Worm (Caenorhabditis elegans) whole organism, mixed stage, embryonic: ENCODE data around the gene Y43F8C.5.

Experiments used
- M03D4.4 ChIP-seq: sonication (generic microtip); optimal IDR thresholded peaks from 2 replicates; lab custom pipeline; 2017; ENCODE audit warnings: mild to moderate bottlenecking, missing genetic modification characterization, missing compliant biosample characterization
- bed-3 ChIP-seq: fragments of 200-800 bp; sonication (Bioruptor generic); optimal IDR thresholded peaks from 3 replicates; lab custom pipeline; 2018; ENCODE audit warnings: mild to moderate bottlenecking, missing genetic modification characterization, moderate library complexity, missing compliant biosample characterization
- blmp-1 ChIP-seq: fragments of 150-350 bp; optimal IDR thresholded peaks from 2 replicates; lab custom pipeline; 2014; ENCODE audit warnings: missing biosample characterization, missing genetic modification characterization
- ceh-39 ChIP-seq: fragments of 150-350 bp; optimal IDR thresholded peaks from 2 replicates; lab custom pipeline; 2014; ENCODE audit warnings: missing biosample characterization, missing genetic modification characterization
- ceh-43 ChIP-seq: fragments of 200-800 bp; sonication (Bioruptor generic); optimal IDR thresholded peaks from 2 replicates; lab custom pipeline; 2018; ENCODE audit warnings: mild to moderate bottlenecking, missing genetic modification characterization, moderate library complexity, missing compliant biosample characterization
- ces-1 ChIP-seq: fragments of 150-350 bp; optimal IDR thresholded peaks from 2 replicates; lab custom pipeline; 2014; ENCODE audit warnings: missing biosample characterization, missing genetic modification reagents, missing genetic modification characterization
- cnd-1 ChIP-seq: fragments of 200-800 bp; sonication (Bioruptor generic); optimal IDR thresholded peaks from 2 replicates; lab custom pipeline; 2018; ENCODE audit warnings: mild to moderate bottlenecking, missing genetic modification characterization, missing compliant biosample characterization
- elt-1 ChIP-seq: sonication (generic microtip); optimal IDR thresholded peaks from 2 replicates; lab custom pipeline; 2017; ENCODE audit warnings: missing genetic modification characterization, mild to moderate bottlenecking, missing compliant biosample characterization, antibody characterized with exemption, moderate library complexity, borderline replicate concordance; ENCODE audit not compliant: insufficient read depth
- elt-3 ChIP-seq: fragments of 150-350 bp; optimal IDR thresholded peaks from 2 replicates; lab custom pipeline; 2014; ENCODE audit warnings: missing biosample characterization, missing genetic modification characterization
- flh-1 ChIP-seq: fragments of 200-800 bp; sonication (Bioruptor generic); optimal IDR thresholded peaks from 2 replicates; lab custom pipeline; 2018; ENCODE audit warnings: mild to moderate bottlenecking, missing genetic modification characterization, moderate library complexity, missing compliant biosample characterization
- ham-2 ChIP-seq: fragments of 200-800 bp; sonication (Bioruptor generic); optimal IDR thresholded peaks from 2 replicates; lab custom pipeline; 2018; ENCODE audit warnings: mild to moderate bottlenecking, missing genetic modification characterization, missing compliant biosample characterization
- hlh-1 ChIP-seq: fragments of 150-350 bp; optimal IDR thresholded peaks from 2 replicates; lab custom pipeline; 2014; ENCODE audit warnings: missing biosample characterization, missing genetic modification reagents, missing genetic modification characterization
- lin-13 ChIP-seq: fragments of 150-350 bp; optimal IDR thresholded peaks from 2 replicates; lab custom pipeline; 2014; ENCODE audit warnings: missing biosample characterization, missing genetic modification characterization
- lin-32 ChIP-seq: fragments of 200-800 bp; sonication (Bioruptor generic); optimal IDR thresholded peaks from 2 replicates; lab custom pipeline; 2018; ENCODE audit warnings: mild to moderate bottlenecking, missing genetic modification characterization, missing compliant biosample characterization
- lsy-2 ChIP-seq: fragments of 150-350 bp; optimal IDR thresholded peaks from 2 replicates; lab custom pipeline; 2014; ENCODE audit warnings: missing biosample characterization, missing genetic modification characterization
- mab-5 ChIP-seq: fragments of 150-350 bp; optimal IDR thresholded peaks from 2 replicates; lab custom pipeline; 2014; ENCODE audit warnings: missing biosample characterization, missing genetic modification characterization
- mep-1 ChIP-seq: fragments of 150-350 bp; optimal IDR thresholded peaks from 2 replicates; lab custom pipeline; 2017; ENCODE audit warnings: missing biosample characterization, missing genetic modification reagents, missing genetic modification characterization, inconsistent platforms
- mls-2 ChIP-seq: sonication (generic microtip); optimal IDR thresholded peaks from 2 replicates; lab custom pipeline; 2016; ENCODE audit warnings: mild to moderate bottlenecking, missing genetic modification characterization, moderate library complexity, missing compliant biosample characterization
- nhr-12 ChIP-seq: fragments of 150-350 bp; optimal IDR thresholded peaks from 2 replicates; lab custom pipeline; 2014; ENCODE audit warnings: missing biosample characterization, missing genetic modification characterization
- nhr-2 ChIP-seq: fragments of 150-350 bp; optimal IDR thresholded peaks from 2 replicates; lab custom pipeline; 2014; ENCODE audit warnings: missing biosample characterization, missing genetic modification characterization
- nhr-237 ChIP-seq: fragments of 150-350 bp; optimal IDR thresholded peaks from 2 replicates; lab custom pipeline; 2014; ENCODE audit warnings: missing biosample characterization, missing genetic modification characterization
- nhr-28 ChIP-seq: fragments of 150-350 bp; optimal IDR thresholded peaks from 2 replicates; lab custom pipeline; 2014; ENCODE audit warnings: missing biosample characterization, missing genetic modification characterization
- nhr-76 ChIP-seq: sonication (generic microtip); optimal IDR thresholded peaks from 2 replicates; lab custom pipeline; 2017; ENCODE audit warnings: missing biosample characterization, missing genetic modification characterization
- pha-4 ChIP-seq: fragments of 150-350 bp; optimal IDR thresholded peaks from 2 replicates; lab custom pipeline; 2018; ENCODE audit warnings: missing biosample characterization, missing genetic modification reagents, missing genetic modification characterization
- sem-2 ChIP-seq: fragments of 200-800 bp; sonication (Bioruptor generic); optimal IDR thresholded peaks from 2 replicates; lab custom pipeline; 2018; ENCODE audit warnings: mild to moderate bottlenecking, missing genetic modification characterization, missing compliant biosample characterization
- snpc-4 ChIP-seq: fragments of 150-350 bp; optimal IDR thresholded peaks from 2 replicates; lab custom pipeline; 2014; ENCODE audit warnings: missing biosample characterization, missing genetic modification characterization
- sptf-1 ChIP-seq: sonication (generic microtip); optimal IDR thresholded peaks from 2 replicates; lab custom pipeline; 2017; ENCODE audit warnings: mild to moderate bottlenecking, missing genetic modification characterization, moderate library complexity, missing compliant biosample characterization
- tbx-8 ChIP-seq: fragments of 200-800 bp; sonication (Bioruptor generic); optimal IDR thresholded peaks from 2 replicates; lab custom pipeline; 2018; ENCODE audit warnings: mild to moderate bottlenecking, missing genetic modification characterization, moderate library complexity, missing compliant biosample characterization
- unc-120 ChIP-seq: sonication (generic microtip); optimal IDR thresholded peaks from 2 replicates; lab custom pipeline; 2017; ENCODE audit warnings: missing genetic modification characterization, missing compliant biosample characterization; ENCODE audit not compliant: poor library complexity, severe bottlenecking
- unc-39 ChIP-seq: fragments of 150-350 bp; optimal IDR thresholded peaks from 2 replicates; lab custom pipeline; 2014; ENCODE audit warnings: missing biosample characterization, missing genetic modification characterization
- unc-62 ChIP-seq: fragments of 150-350 bp; optimal IDR thresholded peaks from 2 replicates; lab custom pipeline; 2014; ENCODE audit warnings: missing biosample characterization, missing genetic modification reagents, missing genetic modification characterization
- zip-8 ChIP-seq: fragments of 150-350 bp; optimal IDR thresholded peaks from 2 replicates; lab custom pipeline; 2014; ENCODE audit warnings: missing biosample characterization, missing genetic modification characterization
- ztf-11 ChIP-seq: fragments of 150-350 bp; optimal IDR thresholded peaks from 2 replicates; lab custom pipeline; 2014; ENCODE audit warnings: missing biosample characterization, missing genetic modification characterization

Y43F8C.5 gene

ce11 chrV:19671816-19672215, 39.4 kb upstream of the Y43F8C.5 start:
- no peak for TF ChIP-seq ceh-39
- TF ChIP-seq ham-2 = no peak
- no peak for TF ChIP-seq unc-39 (tag; lab: Kevin White, UChicago)
- no peak for TF ChIP-seq snpc-4 (tag; lab: Kevin White, UChicago)
- TF ChIP-seq unc-120 (tag; lab: Kevin White, UChicago) = no peak
- no peak for TF ChIP-seq lsy-2
- TF ChIP-seq lin-13 = no peak
- no peak for TF ChIP-seq blmp-1 (tag; lab: Kevin White, UChicago)
- TF ChIP-seq elt-3 (tag; lab: Kevin White, UChicago) = no peak
- no peak for TF ChIP-seq pha-4 (tag; lab: Kevin White, UChicago)
- no peak for TF ChIP-seq sem-2 (GFP tag; lab: Kevin White, UChicago)
- TF ChIP-seq mep-1 = no peak
- TF ChIP-seq ceh-43 = no peak
- TF ChIP-seq mls-2 (tag; lab: Kevin White, UChicago) = no peak
- no peak for TF ChIP-seq lin-32 (GFP tag; lab: Kevin White, UChicago)
- no peak for TF ChIP-seq nhr-2 (tag; lab: Kevin White, UChicago)
- TF ChIP-seq unc-62 = no peak

- TF ChIP-seq hlh-1 (tag; lab: Kevin White, UChicago) (no peak), ceh-43 (no peak), M03D4.4 (tag; lab: Kevin White, UChicago) (no peak), blmp-1 (tag; lab: Kevin White, UChicago) (no peak), zip-8 (tag; lab: Kevin White, UChicago) (no peak), nhr-76 (tag; lab: Kevin White, UChicago) (no peak), ztf-11 (tag; lab: Kevin White, UChicago) (no peak), unc-62 (no peak), nhr-2 (tag; lab: Kevin White, UChicago) (no peak), flh-1 (GFP tag; lab: Kevin White, UChicago) (no peak), elt-3 (tag; lab: Kevin White, UChicago) (no peak), ces-1 (no peak), nhr-237 (tag; lab: Kevin White, UChicago) (no peak), nhr-12 (no peak), lin-32 (GFP tag; lab: Kevin White, UChicago) (no peak), sptf-1 (no peak), mab-5 (no peak), pha-4 (tag; lab: Kevin White, UChicago) (no peak), lsy-2 (no peak), ceh-39 (no peak)
Observed at ce11 chrV:19670866-19671265, 38.4 kb upstream of the Y43F8C.5 start.

ce11 chrV:19669959-19670358, 37.5 kb upstream of the Y43F8C.5 start, which contains the start of gene Y43F8C.11:
Y43F8C.11 (plus strand) TSS chrV:19670259.
- TF ChIP-seq zip-8 (tag; lab: Kevin White, UChicago) (no peak), nhr-76 (tag; lab: Kevin White, UChicago) (no peak), unc-62 (no peak), ceh-43 (no peak), mab-5 (no peak), sptf-1 (no peak), mls-2 (tag; lab: Kevin White, UChicago) (no peak)

- TF ChIP-seq mls-2 (tag; lab: Kevin White, UChicago) (no peak), sptf-1 (no peak), unc-62 (no peak), mab-5 (no peak), tbx-8 (no peak), lsy-2 (no peak), cnd-1 (tag; lab: Kevin White, UChicago) (no peak), elt-1 (tag; lab: Kevin White, UChicago) (no peak), nhr-237 (tag; lab: Kevin White, UChicago) (no peak), ces-1 (no peak), zip-8 (tag; lab: Kevin White, UChicago) (no peak), nhr-12 (no peak), ceh-43 (no peak), unc-120 (tag; lab: Kevin White, UChicago) (no peak)
Observed at ce11 chrV:19668213-19668612, 35.8 kb upstream of the Y43F8C.5 start.

- TF ChIP-seq ces-1 (no peak), unc-39 (tag; lab: Kevin White, UChicago) (no peak), mab-5 (no peak), ceh-39 (no peak), tbx-8 (no peak), bed-3 (GFP tag; lab: Kevin White, UChicago) (no peak), nhr-2 (tag; lab: Kevin White, UChicago) (no peak), M03D4.4 (tag; lab: Kevin White, UChicago) (no peak), nhr-28 (tag; lab: Kevin White, UChicago) (no peak), pha-4 (tag; lab: Kevin White, UChicago) (no peak), ceh-43 (no peak)
Observed at ce11 chrV:19667716-19668115, 35.3 kb upstream of the Y43F8C.5 start.
